Worm (Caenorhabditis elegans) whole organism, mixed stage, embryonic: ENCODE data around the gene irld-9.

Experiments used
- M03D4.4 ChIP-seq: sonication (generic microtip); optimal IDR thresholded peaks from 2 replicates; lab custom pipeline; 2017; ENCODE audit warnings: mild to moderate bottlenecking, missing genetic modification characterization, missing compliant biosample characterization
- blmp-1 ChIP-seq: fragments of 150-350 bp; optimal IDR thresholded peaks from 2 replicates; lab custom pipeline; 2014; ENCODE audit warnings: missing biosample characterization, missing genetic modification characterization
- ceh-39 ChIP-seq: fragments of 150-350 bp; optimal IDR thresholded peaks from 2 replicates; lab custom pipeline; 2014; ENCODE audit warnings: missing biosample characterization, missing genetic modification characterization
- ceh-43 ChIP-seq: fragments of 200-800 bp; sonication (Bioruptor generic); optimal IDR thresholded peaks from 2 replicates; lab custom pipeline; 2018; ENCODE audit warnings: mild to moderate bottlenecking, missing genetic modification characterization, moderate library complexity, missing compliant biosample characterization
- ceh-83 ChIP-seq: fragments of 200-800 bp; sonication (Bioruptor generic); optimal IDR thresholded peaks from 2 replicates; lab custom pipeline; 2018; ENCODE audit warnings: mild to moderate bottlenecking, missing genetic modification characterization, missing compliant biosample characterization
- ces-1 ChIP-seq: fragments of 150-350 bp; optimal IDR thresholded peaks from 2 replicates; lab custom pipeline; 2014; ENCODE audit warnings: missing biosample characterization, missing genetic modification reagents, missing genetic modification characterization
- cnd-1 ChIP-seq: fragments of 200-800 bp; sonication (Bioruptor generic); optimal IDR thresholded peaks from 2 replicates; lab custom pipeline; 2018; ENCODE audit warnings: mild to moderate bottlenecking, missing genetic modification characterization, missing compliant biosample characterization
- drap-1 ChIP-seq: fragments of 200-800 bp; sonication (Bioruptor generic); optimal IDR thresholded peaks from 3 replicates; lab custom pipeline; 2018; ENCODE audit warnings: mild to moderate bottlenecking, missing genetic modification characterization, missing compliant biosample characterization
- elt-1 ChIP-seq: sonication (generic microtip); optimal IDR thresholded peaks from 2 replicates; lab custom pipeline; 2017; ENCODE audit warnings: missing genetic modification characterization, mild to moderate bottlenecking, missing compliant biosample characterization, antibody characterized with exemption, moderate library complexity, borderline replicate concordance; ENCODE audit not compliant: insufficient read depth
- elt-3 ChIP-seq: fragments of 150-350 bp; optimal IDR thresholded peaks from 2 replicates; lab custom pipeline; 2014; ENCODE audit warnings: missing biosample characterization, missing genetic modification characterization
- flh-1 ChIP-seq: fragments of 200-800 bp; sonication (Bioruptor generic); optimal IDR thresholded peaks from 2 replicates; lab custom pipeline; 2018; ENCODE audit warnings: mild to moderate bottlenecking, missing genetic modification characterization, moderate library complexity, missing compliant biosample characterization
- ham-2 ChIP-seq: fragments of 200-800 bp; sonication (Bioruptor generic); optimal IDR thresholded peaks from 2 replicates; lab custom pipeline; 2018; ENCODE audit warnings: mild to moderate bottlenecking, missing genetic modification characterization, missing compliant biosample characterization
- hlh-1 ChIP-seq: fragments of 150-350 bp; optimal IDR thresholded peaks from 2 replicates; lab custom pipeline; 2014; ENCODE audit warnings: missing biosample characterization, missing genetic modification reagents, missing genetic modification characterization
- lin-13 ChIP-seq: fragments of 150-350 bp; optimal IDR thresholded peaks from 2 replicates; lab custom pipeline; 2014; ENCODE audit warnings: missing biosample characterization, missing genetic modification characterization
- lin-32 ChIP-seq: fragments of 200-800 bp; sonication (Bioruptor generic); optimal IDR thresholded peaks from 2 replicates; lab custom pipeline; 2018; ENCODE audit warnings: mild to moderate bottlenecking, missing genetic modification characterization, missing compliant biosample characterization
- lsy-2 ChIP-seq: fragments of 150-350 bp; optimal IDR thresholded peaks from 2 replicates; lab custom pipeline; 2014; ENCODE audit warnings: missing biosample characterization, missing genetic modification characterization
- mab-5 ChIP-seq: fragments of 150-350 bp; optimal IDR thresholded peaks from 2 replicates; lab custom pipeline; 2014; ENCODE audit warnings: missing biosample characterization, missing genetic modification characterization
- mep-1 ChIP-seq: fragments of 150-350 bp; optimal IDR thresholded peaks from 2 replicates; lab custom pipeline; 2017; ENCODE audit warnings: missing biosample characterization, missing genetic modification reagents, missing genetic modification characterization, inconsistent platforms
- mls-2 ChIP-seq: sonication (generic microtip); optimal IDR thresholded peaks from 2 replicates; lab custom pipeline; 2016; ENCODE audit warnings: mild to moderate bottlenecking, missing genetic modification characterization, moderate library complexity, missing compliant biosample characterization
- nhr-12 ChIP-seq: fragments of 150-350 bp; optimal IDR thresholded peaks from 2 replicates; lab custom pipeline; 2014; ENCODE audit warnings: missing biosample characterization, missing genetic modification characterization
- nhr-2 ChIP-seq: fragments of 150-350 bp; optimal IDR thresholded peaks from 2 replicates; lab custom pipeline; 2014; ENCODE audit warnings: missing biosample characterization, missing genetic modification characterization
- nhr-237 ChIP-seq: fragments of 150-350 bp; optimal IDR thresholded peaks from 2 replicates; lab custom pipeline; 2014; ENCODE audit warnings: missing biosample characterization, missing genetic modification characterization
- pha-4 ChIP-seq: fragments of 150-350 bp; optimal IDR thresholded peaks from 2 replicates; lab custom pipeline; 2018; ENCODE audit warnings: missing biosample characterization, missing genetic modification reagents, missing genetic modification characterization
- sem-2 ChIP-seq: fragments of 200-800 bp; sonication (Bioruptor generic); optimal IDR thresholded peaks from 2 replicates; lab custom pipeline; 2018; ENCODE audit warnings: mild to moderate bottlenecking, missing genetic modification characterization, missing compliant biosample characterization
- sptf-1 ChIP-seq: sonication (generic microtip); optimal IDR thresholded peaks from 2 replicates; lab custom pipeline; 2017; ENCODE audit warnings: mild to moderate bottlenecking, missing genetic modification characterization, moderate library complexity, missing compliant biosample characterization
- tbx-8 ChIP-seq: fragments of 200-800 bp; sonication (Bioruptor generic); optimal IDR thresholded peaks from 2 replicates; lab custom pipeline; 2018; ENCODE audit warnings: mild to moderate bottlenecking, missing genetic modification characterization, moderate library complexity, missing compliant biosample characterization
- unc-120 ChIP-seq: sonication (generic microtip); optimal IDR thresholded peaks from 2 replicates; lab custom pipeline; 2017; ENCODE audit warnings: missing genetic modification characterization, missing compliant biosample characterization; ENCODE audit not compliant: poor library complexity, severe bottlenecking
- unc-39 ChIP-seq: fragments of 150-350 bp; optimal IDR thresholded peaks from 2 replicates; lab custom pipeline; 2014; ENCODE audit warnings: missing biosample characterization, missing genetic modification characterization
- unc-62 ChIP-seq: fragments of 150-350 bp; optimal IDR thresholded peaks from 2 replicates; lab custom pipeline; 2014; ENCODE audit warnings: missing biosample characterization, missing genetic modification reagents, missing genetic modification characterization
- zip-8 ChIP-seq: fragments of 150-350 bp; optimal IDR thresholded peaks from 2 replicates; lab custom pipeline; 2014; ENCODE audit warnings: missing biosample characterization, missing genetic modification characterization
- ztf-11 ChIP-seq: fragments of 150-350 bp; optimal IDR thresholded peaks from 2 replicates; lab custom pipeline; 2014; ENCODE audit warnings: missing biosample characterization, missing genetic modification characterization

The irld-9 gene

DNA sequence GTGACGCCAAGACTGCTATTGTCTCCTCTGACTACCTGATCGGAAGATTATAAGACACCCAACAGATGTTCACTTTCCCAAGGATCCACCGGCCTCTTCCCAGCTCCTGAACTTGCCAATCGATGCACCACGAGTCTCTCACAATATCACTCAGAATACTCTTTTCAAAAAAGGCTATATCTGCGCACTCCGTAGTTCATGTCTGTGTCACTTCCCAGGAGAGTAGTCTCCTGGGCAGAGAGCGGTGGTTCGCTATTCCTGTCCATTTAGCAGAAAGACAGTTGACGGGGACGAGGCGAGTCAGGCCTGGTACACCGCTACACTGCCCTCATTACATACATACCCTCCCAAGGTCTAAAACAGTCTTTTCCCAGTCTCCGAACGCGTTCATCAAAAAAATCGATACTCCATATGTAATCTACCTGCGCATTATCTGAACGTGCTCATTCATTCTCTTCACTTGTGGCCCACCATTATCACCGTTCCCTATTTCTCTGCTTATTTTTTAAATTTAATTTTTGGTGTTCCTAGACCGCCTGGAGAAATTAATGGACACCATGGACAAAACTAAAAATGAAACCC lies 23.9 kb downstream of the irld-9 start, which contains the start of gene btb-6:
btb-6 (plus strand) TSS at position 532 of the 582 bp plus-strand sequence.
- TF ChIP-seq pha-4 (no peak), unc-39 (tag; lab: Kevin White, UChicago) (no peak), ceh-39 (tag; lab: Kevin White, UChicago) (peak; percentile 9), flh-1 (GFP tag; lab: Kevin White, UChicago) (no peak), nhr-2 (tag; lab: Kevin White, UChicago) (peak; percentile 69), blmp-1 (tag; lab: Kevin White, UChicago) (no peak), cnd-1 (peak; percentile 4)

DNA sequence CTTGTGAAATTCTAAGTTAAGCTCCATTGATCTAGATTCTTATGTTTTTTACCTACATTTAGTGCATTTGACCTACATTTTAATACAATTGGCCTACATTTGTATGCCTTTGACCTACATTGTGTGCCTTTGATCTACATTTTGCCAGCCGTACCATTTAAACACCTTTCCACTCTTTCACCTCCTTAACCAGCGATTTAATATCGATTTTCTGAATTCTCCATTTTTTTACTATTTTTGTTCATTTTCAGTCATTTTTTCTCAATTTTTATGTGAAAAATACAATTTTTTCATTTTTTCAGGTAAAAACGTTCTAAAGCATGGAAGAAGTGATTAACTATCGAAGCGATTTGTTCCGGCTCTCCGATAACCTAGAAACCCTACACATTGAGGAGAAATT lies 25.8 kb downstream of the irld-9 start, which contains the start of gene btb-7:
btb-7 (plus strand) TSS at position 301 of the 400 bp plus-strand sequence.
- TF ChIP-seq elt-3 (tag; lab: Kevin White, UChicago) (no peak), unc-39 (tag; lab: Kevin White, UChicago) (no peak), unc-120 (tag; lab: Kevin White, UChicago) (no peak), mab-5 (tag; lab: Kevin White, UChicago) (no peak), M03D4.4 (tag; lab: Kevin White, UChicago) (no peak), pha-4 (no peak), ceh-43 (GFP tag; lab: Kevin White, UChicago) (no peak), drap-1 (no peak), ceh-83 (GFP tag; lab: Kevin White, UChicago) (no peak), hlh-1 (tag; lab: Kevin White, UChicago) (no peak), lin-13 (tag; lab: Kevin White, UChicago) (no peak), mls-2 (no peak), unc-62 (GFP tag; lab: Kevin White, UChicago) (no peak)

DNA sequence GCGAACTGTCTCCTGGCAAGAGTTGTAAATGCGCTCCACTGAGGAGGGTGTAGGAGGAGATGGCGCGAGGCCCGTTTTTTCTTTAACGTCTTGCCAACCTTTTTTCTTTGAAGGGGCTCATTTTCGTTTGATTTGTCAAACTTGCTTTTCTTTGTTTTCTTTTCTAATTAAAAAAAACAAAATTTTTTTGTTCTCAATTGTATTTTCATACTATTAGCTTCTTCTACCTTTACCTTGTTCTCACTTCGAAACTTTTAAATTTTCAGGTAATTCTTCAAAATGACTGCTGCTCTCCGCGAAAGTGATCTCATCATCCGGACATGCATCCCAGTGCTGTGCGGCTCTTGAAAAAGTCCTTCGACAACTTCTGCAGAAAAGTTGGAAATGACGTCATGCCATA lies 28.8 kb downstream of the irld-9 start, which contains the start of gene fbxa-184:
fbxa-184 (plus strand) TSS at position 301 of the 400 bp plus-strand sequence.
- TF ChIP-seq blmp-1 (tag; lab: Kevin White, UChicago) (no peak), hlh-1 (tag; lab: Kevin White, UChicago) (no peak), unc-120 (tag; lab: Kevin White, UChicago) (no peak), nhr-12 (no peak), ces-1 (GFP tag; lab: Kevin White, UChicago) (no peak), elt-3 (tag; lab: Kevin White, UChicago) (no peak), M03D4.4 (tag; lab: Kevin White, UChicago) (no peak), nhr-237 (tag; lab: Kevin White, UChicago) (no peak), ceh-39 (tag; lab: Kevin White, UChicago) (no peak), mab-5 (tag; lab: Kevin White, UChicago) (no peak), mep-1 (tag; lab: Kevin White, UChicago) (no peak), elt-1 (no peak), lin-13 (tag; lab: Kevin White, UChicago) (no peak)

DNA sequence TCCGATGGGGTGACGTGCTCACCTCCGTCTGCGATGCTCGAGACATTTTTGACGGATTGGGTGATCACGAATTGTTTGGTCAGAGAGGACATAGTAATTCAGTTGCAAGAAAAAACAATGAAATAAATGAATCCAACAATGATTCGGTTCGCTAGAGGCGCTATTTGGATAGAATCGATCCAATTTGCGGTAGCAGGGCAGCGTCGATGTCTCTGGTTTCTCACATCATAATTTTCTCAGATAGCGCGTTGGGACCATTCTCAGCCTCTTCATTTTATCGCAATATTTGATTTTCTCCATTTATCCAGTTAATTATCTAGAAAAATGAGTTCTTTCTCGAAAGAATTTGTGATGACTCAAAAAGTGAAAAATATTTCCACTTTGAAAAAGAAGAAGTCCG lies 32.4 kb downstream of the irld-9 start, which contains the start of gene sdz-18:
sdz-18 (minus strand) TSS at position 101 of the 400 bp plus-strand sequence.
- no peak for TF ChIP-seq unc-39 (tag; lab: Kevin White, UChicago)
- TF ChIP-seq ham-2 (GFP tag; lab: Kevin White, UChicago), result no peak
- TF ChIP-seq elt-1, result no peak
- TF ChIP-seq nhr-237 (tag; lab: Kevin White, UChicago), result no peak
- no peak for TF ChIP-seq ceh-39 (tag; lab: Kevin White, UChicago)

DNA sequence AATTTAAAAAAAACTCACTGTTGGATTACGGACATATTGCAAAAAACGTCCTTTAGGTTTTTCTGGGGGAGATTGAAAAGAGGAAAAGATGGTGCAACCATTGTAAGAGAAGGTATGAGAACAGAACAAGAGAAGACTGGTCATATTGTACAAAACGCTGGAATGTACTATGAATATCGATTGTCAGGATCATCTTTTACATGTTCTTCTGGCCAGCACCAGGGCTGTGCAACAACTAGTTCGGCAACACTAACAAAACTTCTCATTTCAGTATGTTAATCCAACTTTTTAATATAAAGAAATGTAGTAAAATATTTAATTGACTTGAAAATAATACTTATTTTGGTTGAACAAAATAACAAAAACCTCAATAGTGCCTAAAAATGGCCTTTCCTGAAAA lies 35.4 kb downstream of the irld-9 start, which contains the start of gene fbxb-47:
fbxb-47 (minus strand) TSS at position 101 of the 400 bp plus-strand sequence.
- TF ChIP-seq lin-13 (tag; lab: Kevin White, UChicago), result no peak
- TF ChIP-seq lsy-2 (tag; lab: Kevin White, UChicago), result no peak
- TF ChIP-seq cnd-1, result no peak
- no peak for TF ChIP-seq nhr-12
- no peak for TF ChIP-seq unc-62 (GFP tag; lab: Kevin White, UChicago)
- TF ChIP-seq ztf-11 (tag; lab: Kevin White, UChicago), result no peak
- no peak for TF ChIP-seq mab-5 (tag; lab: Kevin White, UChicago)
- no peak for TF ChIP-seq pha-4
- no peak for TF ChIP-seq ceh-43 (GFP tag; lab: Kevin White, UChicago)
- no peak for TF ChIP-seq sem-2 (GFP tag; lab: Kevin White, UChicago)
- TF ChIP-seq elt-1, result no peak
- no peak for TF ChIP-seq unc-39 (tag; lab: Kevin White, UChicago)
- no peak for TF ChIP-seq lin-32 (GFP tag; lab: Kevin White, UChicago)
- no peak for TF ChIP-seq sptf-1 (tag; lab: Kevin White, UChicago)
- TF ChIP-seq zip-8, result no peak
- TF ChIP-seq ceh-83 (GFP tag; lab: Kevin White, UChicago), result no peak
- no peak for TF ChIP-seq mep-1 (tag; lab: Kevin White, UChicago)
- TF ChIP-seq tbx-8 (GFP tag; lab: Kevin White, UChicago), result no peak
